Worm (Caenorhabditis elegans) whole organism, L1 larva: Measurements from ENCODE around the gene nhr-213.

ENCODE experiments used
- C04F5.9 ChIP-seq: sonication (generic microtip); optimal IDR thresholded peaks from 2 replicates; lab custom pipeline; 2016; ENCODE audit warnings: missing genetic modification characterization, missing compliant biosample characterization
- ceh-63 ChIP-seq: fragments of 200-800 bp; sonication (Bioruptor generic); optimal IDR thresholded peaks from 2 replicates; lab custom pipeline; 2018; ENCODE audit warnings: mild to moderate bottlenecking, missing genetic modification characterization, missing compliant biosample characterization
- dpl-1 ChIP-seq, 3 experiments: fragments of 150-350 bp in 2 of 3; sonication (generic microtip) in 1 of 3; optimal IDR thresholded peaks; 2 replicates each; lab custom pipeline; 2014 to 2017; ENCODE audit warnings: missing biosample characterization in 3 of 3, missing genetic modification characterization in 3 of 3, missing genetic modification reagents in 3 of 3
- egl-13 ChIP-seq: sonication (generic microtip); optimal IDR thresholded peaks from 2 replicates; lab custom pipeline; 2016; ENCODE audit warnings: missing genotype, missing genetic modification reagents, missing genetic modification characterization, missing compliant biosample characterization
- lin-15B ChIP-seq: fragments of 150-350 bp; sonication (generic microtip); optimal IDR thresholded peaks from 3 replicates; lab custom pipeline; 2014; ENCODE audit warnings: missing biosample characterization, missing genetic modification characterization
- mep-1 ChIP-seq: fragments of 150-350 bp; optimal IDR thresholded peaks from 2 replicates; lab custom pipeline; 2014; ENCODE audit warnings: missing biosample characterization, missing genetic modification characterization
- nhr-237 ChIP-seq: fragments of 150-350 bp; optimal IDR thresholded peaks from 2 replicates; lab custom pipeline; 2014; ENCODE audit warnings: missing biosample characterization, missing genetic modification characterization
- skn-1 ChIP-seq: fragments of 150-350 bp; optimal IDR thresholded peaks from 2 replicates; lab custom pipeline; 2014; ENCODE audit warnings: missing biosample characterization, missing genetic modification characterization
- snpc-4 ChIP-seq: fragments of 150-350 bp; optimal IDR thresholded peaks from 2 replicates; lab custom pipeline; 2014; ENCODE audit warnings: missing biosample characterization, missing genetic modification characterization

ce11 chrV:15884698-15885097 is 11.9 kb downstream of the nhr-213 start, which contains the start of gene oac-42:
- no peak for TF ChIP-seq dpl-1 (GFP tag; optimal IDR thresholded peaks at IDR 0.05; lab: Kevin White, UChicago)
- no peak for TF ChIP-seq mep-1
- TF ChIP-seq egl-13 (tag; lab: Kevin White, UChicago) = no peak
- TF ChIP-seq snpc-4 (tag; lab: Kevin White, UChicago) = no peak
- no peak for TF ChIP-seq C04F5.9 (tag; lab: Kevin White, UChicago)
- no peak for TF ChIP-seq lin-15B (tag; lab: Kevin White, UChicago)
- TF ChIP-seq ceh-63 (GFP tag; lab: Kevin White, UChicago) = no peak
- TF ChIP-seq nhr-237 (tag; lab: Kevin White, UChicago) = no peak
- TF ChIP-seq skn-1 (tag; lab: Kevin White, UChicago) = no peak
